Worm (Caenorhabditis elegans) whole organism, early embryonic: Measurements from ENCODE around the gene ifas-3.

Experiments used
- B0310.2 ChIP-seq: sonication (generic microtip); optimal IDR thresholded peaks from 2 replicates; lab custom pipeline; 2016; ENCODE audit warnings: mild to moderate bottlenecking, missing genetic modification characterization, missing compliant biosample characterization
- ama-1 ChIP-seq: fragments of 150-350 bp; optimal IDR thresholded peaks from 2 replicates; lab custom pipeline; 2014
- ceh-36 ChIP-seq: sonication (generic microtip); optimal IDR thresholded peaks from 2 replicates; lab custom pipeline; 2016; ENCODE audit warnings: missing genetic modification characterization, inconsistent platforms, missing compliant biosample characterization
- flt-1 ChIP-seq: fragments of 200-800 bp; sonication (Bioruptor generic); IDR thresholded peaks from 2 replicates; pipeline ENCODE4 v1.3.6; 2022; ENCODE audit warnings: missing genetic modification characterization, missing compliant biosample characterization

ce11 chrIV:15933814-15934213, 16.9 kb downstream of the ifas-3 start, which contains the start of gene srv-16:
- TF ChIP-seq ceh-36 (tag; lab: Kevin White, UChicago) (no peak), flt-1 (GFP tag; lab: Robert Waterston, UW) (no peak), B0310.2 (no peak), ama-1 (lab: Kevin White, UChicago) (no peak)
